Fruit fly (Drosophila melanogaster): ENCODE data around the gene CG31036.

CG31036 gene

dm6 chr3R:29891183-29891582, 16.7 kb upstream of the CG31036 start (continued):
- no peak for TF ChIP-seq CG9437 (GFP tag; optimal IDR thresholded peaks at IDR 0.05)
- TF ChIP-seq Dp (GFP tag; optimal IDR thresholded peaks at IDR 0.05) = no peak
- no peak for TF ChIP-seq Lhr (GFP tag; optimal IDR thresholded peaks at IDR 0.05)
- no peak for TF ChIP-seq lbe (GFP tag; optimal IDR thresholded peaks at IDR 0.05)
- TF ChIP-seq CG18599 (GFP tag; optimal IDR thresholded peaks at IDR 0.05) = peak; percentile 71
- TF ChIP-seq sc (optimal IDR thresholded peaks at IDR 0.05) = no peak
- TF ChIP-seq sc (GFP tag; optimal IDR thresholded peaks at IDR 0.05) = no peak
- no peak for TF ChIP-seq CG1832 (GFP tag; optimal IDR thresholded peaks at IDR 0.05)
- no peak for TF ChIP-seq CG31224 (GFP tag; IDR thresholded peaks at IDR 0.05)
- TF ChIP-seq usp (GFP tag; optimal IDR thresholded peaks at IDR 0.05) = no peak
- peak; percentile 48 for TF ChIP-seq CG2120 (GFP tag; optimal IDR thresholded peaks at IDR 0.05)
- TF ChIP-seq HLH3B (GFP tag; IDR thresholded peaks at IDR 0.05) = no peak
- TF ChIP-seq MESR4 (GFP tag; optimal IDR thresholded peaks at IDR 0.05) = no peak
- no peak for TF ChIP-seq Eip74EF (GFP tag; optimal IDR thresholded peaks at IDR 0.05)
- no peak for TF ChIP-seq zen2 (GFP tag; IDR thresholded peaks at IDR 0.05; ENCODE audit: partially characterized antibody)
- TF ChIP-seq CG10959 (GFP tag; IDR thresholded peaks at IDR 0.05) = no peak
- no peak for TF ChIP-seq Hmx (GFP tag; optimal IDR thresholded peaks at IDR 0.05)
- peak; percentile 11 for TF ChIP-seq Blimp-1 (GFP tag; optimal IDR thresholded peaks at IDR 0.05)
- TF ChIP-seq dmrt11E (tag; optimal IDR thresholded peaks at IDR 0.05) = no peak
- TF ChIP-seq amos (GFP tag; IDR thresholded peaks at IDR 0.05; ENCODE audit: partially characterized antibody) = no peak
- no peak for TF ChIP-seq CG7372 (GFP tag; IDR thresholded peaks at IDR 0.05)
- no peak for TF ChIP-seq NfI (GFP tag; optimal IDR thresholded peaks at IDR 0.05)
- TF ChIP-seq pnt (GFP tag; optimal IDR thresholded peaks at IDR 0.05) = no peak
- peak; percentile 22 for TF ChIP-seq bcd (GFP tag; optimal IDR thresholded peaks at IDR 0.05)
- no peak for TF ChIP-seq chif (GFP tag; optimal IDR thresholded peaks at IDR 0.05)
- TF ChIP-seq Lpt (GFP tag; optimal IDR thresholded peaks at IDR 0.05) = no peak
- TF ChIP-seq CG9215 (GFP tag; IDR thresholded peaks at IDR 0.05) = no peak
- peak; percentile 18 for TF ChIP-seq dmrt99B (tag; optimal IDR thresholded peaks at IDR 0.05)
- TF ChIP-seq zfh1 (GFP tag; IDR thresholded peaks at IDR 0.05) = no peak
- TF ChIP-seq D19A (tag; optimal IDR thresholded peaks at IDR 0.05) = no peak
- TF ChIP-seq lola (GFP tag; optimal IDR thresholded peaks at IDR 0.05) = no peak
- TF ChIP-seq CG17186 (GFP tag; optimal IDR thresholded peaks at IDR 0.05) = no peak
- no peak for TF ChIP-seq CG14965 (GFP tag; optimal IDR thresholded peaks at IDR 0.05; ENCODE audit: borderline replicate concordance)
- no peak for TF ChIP-seq CG1603 (tag; optimal IDR thresholded peaks at IDR 0.05)
- TF ChIP-seq nerfin-2 (GFP tag; IDR thresholded peaks at IDR 0.05; ENCODE audit: partially characterized antibody) = no peak
- TF ChIP-seq CG1647 (GFP tag; optimal IDR thresholded peaks at IDR 0.05) = peak; percentile 6
- no peak for TF ChIP-seq CG7786 (GFP tag; optimal IDR thresholded peaks at IDR 0.05)
- no peak for TF ChIP-seq CG30020 (tag; optimal IDR thresholded peaks at IDR 0.05)
- TF ChIP-seq ham (GFP tag; IDR thresholded peaks at IDR 0.05) = no peak
- no peak for TF ChIP-seq CG18011 (GFP tag; optimal IDR thresholded peaks at IDR 0.05)
- TF ChIP-seq PHDP (tag; optimal IDR thresholded peaks at IDR 0.05) = peak; percentile 53
- peak; percentile 92 for TF ChIP-seq Med (GFP tag)
- TF ChIP-seq cas (GFP tag; IDR thresholded peaks at IDR 0.05) = no peak
- TF ChIP-seq eyg (GFP tag; optimal IDR thresholded peaks at IDR 0.05) = peak; percentile 1
- TF ChIP-seq CG12769 (tag; optimal IDR thresholded peaks at IDR 0.05) = peak; percentile 58
- peak; percentile 11 for TF ChIP-seq NK7.1 (GFP tag; optimal IDR thresholded peaks at IDR 0.05)
- no peak for TF ChIP-seq Ssrp (tag; optimal IDR thresholded peaks at IDR 0.05)
- TF ChIP-seq Ada2b (GFP tag; IDR thresholded peaks at IDR 0.05) = no peak
- TF ChIP-seq CG10366 (GFP tag; IDR thresholded peaks at IDR 0.05) = no peak
- no peak for TF ChIP-seq Antp (GFP tag; optimal IDR thresholded peaks at IDR 0.05)
- no peak for TF ChIP-seq Oli (tag; optimal IDR thresholded peaks at IDR 0.05)
